Worm (Caenorhabditis elegans) whole organism, mixed stage, embryonic: ENCODE results near the gene cpt-3.

Experiments used
- nhr-28 ChIP-seq: fragments of 150-350 bp; optimal IDR thresholded peaks from 2 replicates; lab custom pipeline; 2014; ENCODE audit warnings: missing biosample characterization, missing genetic modification characterization
- unc-39 ChIP-seq: fragments of 150-350 bp; optimal IDR thresholded peaks from 2 replicates; lab custom pipeline; 2014; ENCODE audit warnings: missing biosample characterization, missing genetic modification characterization

DNA sequence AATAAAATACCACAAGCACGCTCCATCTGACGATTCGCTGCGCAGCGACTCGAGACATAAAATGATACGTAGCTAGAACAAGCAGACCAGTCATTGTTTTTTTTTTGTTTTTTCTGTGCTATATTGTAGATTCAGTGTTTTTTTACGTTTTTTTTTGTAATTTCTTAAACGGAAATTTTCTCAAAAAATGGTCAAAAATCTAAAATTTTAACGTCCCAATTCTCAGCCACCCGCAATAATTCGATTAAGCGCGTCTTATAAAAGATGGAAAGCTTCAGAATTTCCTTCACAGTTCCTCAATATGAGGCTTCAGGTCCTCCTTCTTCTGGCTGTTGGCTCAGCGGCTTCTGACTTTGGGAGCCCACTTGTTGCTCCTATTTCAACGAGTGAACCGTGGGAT is 34.9 kb downstream of the cpt-3 start, which contains the start of gene Y48G9A.6:
- TF ChIP-seq nhr-28 (tag; lab: Kevin White, UChicago) (no peak), unc-39 (no peak)
